Fruit fly (Drosophila melanogaster) Kc167 (cell line): ENCODE measurements around the gene Cpr67Fa2.

ENCODE experiments used
- Myc ChIP-seq: fragments of >200 bp; optimal IDR thresholded peaks from 2 replicates; lab custom pipeline; 2017; ENCODE audit warnings: missing external identifiers
- Sin3A ChIP-seq: fragments of >200 bp; optimal IDR thresholded peaks from 2 replicates; lab custom pipeline; 2018; ENCODE audit warnings: missing external identifiers
- h ChIP-seq: fragments of >200 bp; optimal IDR thresholded peaks from 3 replicates; lab custom pipeline; 2018; ENCODE audit warnings: missing external identifiers
- insv ChIP-seq: fragments of >200 bp; optimal IDR thresholded peaks from 3 replicates; lab custom pipeline; 2018; ENCODE audit warnings: missing external identifiers
- psq ChIP-seq: fragments of >200 bp; optimal IDR thresholded peaks from 2 replicates; lab custom pipeline; 2017; ENCODE audit warnings: missing external identifiers
- ttk ChIP-seq: sonication (Bioruptor generic); optimal IDR thresholded peaks from 2 replicates; lab custom pipeline; 2017; ENCODE audit warnings: missing external identifiers

- TF ChIP-seq psq (lab: Kevin White, UChicago) (no peak), Myc (no peak), h (lab: Kevin White, UChicago) (no peak), insv (lab: Kevin White, UChicago) (no peak), Sin3A (lab: Kevin White, UChicago) (no peak), ttk (no peak)
These were observed 22.4 kb upstream of the Cpr67Fa2 start for dm6 chr3L:10869144-10869543.
